Fruit fly (Drosophila melanogaster) whole organism, pupa: ENCODE measurements around the gene CAH2.

Experiments
- CG15710 ChIP-seq: fragments of 200-800 bp; sonication (Bioruptor generic); optimal IDR thresholded peaks from 2 replicates; lab custom pipeline; 2018; ENCODE audit warnings: missing biosample characterization, mild to moderate bottlenecking, missing genetic modification characterization, moderate library complexity
- CG34367 ChIP-seq: fragments of 200-800 bp; sonication (Bioruptor generic); optimal IDR thresholded peaks from 2 replicates; lab custom pipeline; 2018; ENCODE audit warnings: missing biosample characterization, mild to moderate bottlenecking, missing genetic modification characterization
- CG4496 ChIP-seq: fragments of 200-800 bp; sonication (Bioruptor generic); IDR thresholded peaks from 3 replicates; pipeline ENCODE4 v1.3.6; 2022; ENCODE audit warnings: missing biosample characterization, missing genetic modification characterization
- CG8159 ChIP-seq: fragments of 200-800 bp; sonication (Bioruptor generic); optimal IDR thresholded peaks from 3 replicates; lab custom pipeline; 2018; ENCODE audit warnings: missing biosample characterization, mild to moderate bottlenecking, missing genetic modification characterization, moderate library complexity
- D1 ChIP-seq: fragments of 200-800 bp; sonication (Bioruptor generic); optimal IDR thresholded peaks from 2 replicates; lab custom pipeline; 2018; ENCODE audit warnings: missing biosample characterization, mild to moderate bottlenecking, missing genetic modification characterization, moderate library complexity
- Pif1B ChIP-seq: fragments of 200-800 bp; sonication (Bioruptor generic); optimal IDR thresholded peaks from 3 replicates; lab custom pipeline; 2016; ENCODE audit warnings: missing biosample characterization, missing genetic modification characterization
- gl ChIP-seq: fragments of 200-800 bp; sonication (Bioruptor generic); optimal IDR thresholded peaks from 2 replicates; lab custom pipeline; 2018; ENCODE audit warnings: missing biosample characterization, mild to moderate bottlenecking, missing genetic modification characterization

dm6 chr3L:12175382-12175781 is 2.0 kb upstream of the CAH2 start, which contains the start of gene Rh7:
- TF ChIP-seq CG34367 (tag; lab: Kevin White, UChicago) (no peak), D1 (no peak), gl (no peak), CG15710 (no peak), Pif1B (GFP tag; lab: Kevin White, UChicago) (no peak), CG4496 (no peak), CG8159 (tag; lab: Kevin White, UChicago) (no peak)
